Worm (Caenorhabditis elegans): ENCODE measurements around the gene F40H6.5.

- TF ChIP-seq unc-62 (GFP tag; optimal IDR thresholded peaks at IDR 0.05): no peak
- no peak for TF ChIP-seq somi-1 (GFP tag; optimal IDR thresholded peaks at IDR 0.05)
- no peak for TF ChIP-seq ztf-3 (GFP tag; optimal IDR thresholded peaks at IDR 0.05)
Observed at ce11 chrIII:6046881-6047280, 8.7 kb downstream of the F40H6.5 start, which contains the start of gene tbx-11.

Data from whole organism, young adult.